Worm (Caenorhabditis elegans) whole organism, L3 larva: ENCODE measurements around the gene daf-1.

ENCODE experiments used
- R02D3.7 ChIP-seq: fragments of 150-350 bp; optimal IDR thresholded peaks from 2 replicates; lab custom pipeline; 2014; ENCODE audit warnings: missing biosample characterization, missing genetic modification characterization
- ZK546.5 ChIP-seq: sonication (generic microtip); optimal IDR thresholded peaks from 2 replicates; lab custom pipeline; 2017; ENCODE audit warnings: missing biosample characterization, missing genetic modification characterization
- aly-2 ChIP-seq: fragments of 150-350 bp; optimal IDR thresholded peaks from 2 replicates; lab custom pipeline; 2014; ENCODE audit warnings: missing biosample characterization, missing genetic modification characterization
- ama-1 ChIP-seq: fragments of 150-350 bp; optimal IDR thresholded peaks from 2 replicates; lab custom pipeline; 2018
- ceh-82 ChIP-seq: fragments of 150-350 bp; optimal IDR thresholded peaks from 2 replicates; lab custom pipeline; 2014; ENCODE audit warnings: missing biosample characterization, missing genetic modification characterization
- daf-12 ChIP-seq: fragments of 150-350 bp; optimal IDR thresholded peaks from 2 replicates; lab custom pipeline; 2014; ENCODE audit warnings: missing biosample characterization, missing genetic modification reagents, missing genetic modification characterization
- egl-27 ChIP-seq: sonication (generic microtip); optimal IDR thresholded peaks from 4 replicates; lab custom pipeline; 2017; ENCODE audit warnings: missing biosample characterization, missing genetic modification reagents, missing genetic modification characterization
- egl-5 ChIP-seq: fragments of 150-350 bp; optimal IDR thresholded peaks from 2 replicates; lab custom pipeline; 2017; ENCODE audit warnings: missing biosample characterization, missing genetic modification reagents, missing genetic modification characterization, inconsistent platforms
- elt-1 ChIP-seq: fragments of 150-350 bp; optimal IDR thresholded peaks from 2 replicates; lab custom pipeline; 2014; ENCODE audit warnings: missing biosample characterization, missing genetic modification characterization
- elt-2 ChIP-seq: sonication (generic microtip); optimal IDR thresholded peaks from 2 replicates; lab custom pipeline; 2016; ENCODE audit warnings: missing genetic modification reagents, mild to moderate bottlenecking, missing genetic modification characterization, missing compliant biosample characterization
- elt-3 ChIP-seq, 3 experiments: fragments of 150-350 bp in 1 of 3; sonication (generic microtip) in 2 of 3; optimal IDR thresholded peaks; 2 replicates in 2 of 3; 4 replicates in 1 of 3; lab custom pipeline; 2014 to 2017; ENCODE audit warnings: missing biosample characterization in 3 of 3, missing genetic modification characterization in 3 of 3
- eor-1 ChIP-seq, 2 experiments: fragments of 150-350 bp; optimal IDR thresholded peaks; 2 replicates each; lab custom pipeline; 2014 to 2018; ENCODE audit warnings: missing biosample characterization in 2 of 2, missing genetic modification characterization in 2 of 2
- fkh-10 ChIP-seq: sonication (generic microtip); optimal IDR thresholded peaks from 2 replicates; lab custom pipeline; 2017; ENCODE audit warnings: missing biosample characterization, missing genetic modification reagents, missing genetic modification characterization
- fkh-2 ChIP-seq: fragments of 150-350 bp; optimal IDR thresholded peaks from 2 replicates; lab custom pipeline; 2014; ENCODE audit warnings: missing biosample characterization, missing genetic modification reagents, missing genetic modification characterization
- fos-1 ChIP-seq: fragments of 150-350 bp; optimal IDR thresholded peaks from 2 replicates; lab custom pipeline; 2014; ENCODE audit warnings: missing biosample characterization, missing genetic modification characterization
- hmg-11 ChIP-seq: sonication (generic microtip); optimal IDR thresholded peaks from 2 replicates; lab custom pipeline; 2016; ENCODE audit warnings: missing genetic modification characterization, missing compliant biosample characterization
- lin-15B ChIP-seq: fragments of 150-350 bp; optimal IDR thresholded peaks from 2 replicates; lab custom pipeline; 2014; ENCODE audit warnings: missing biosample characterization, missing genetic modification characterization
- lin-39 ChIP-seq: fragments of 150-350 bp; optimal IDR thresholded peaks from 2 replicates; lab custom pipeline; 2018; ENCODE audit warnings: missing biosample characterization, missing genetic modification reagents, missing genetic modification characterization
- lsy-12 ChIP-seq: sonication (generic microtip); optimal IDR thresholded peaks from 2 replicates; lab custom pipeline; 2016; ENCODE audit warnings: mild to moderate bottlenecking, missing genetic modification characterization, missing compliant biosample characterization
- mdl-1 ChIP-seq: fragments of 150-350 bp; optimal IDR thresholded peaks from 2 replicates; lab custom pipeline; 2014; ENCODE audit warnings: missing biosample characterization, missing genetic modification characterization
- mml-1 ChIP-seq: fragments of 150-350 bp; sonication (generic microtip); optimal IDR thresholded peaks from 3 replicates; lab custom pipeline; 2014; ENCODE audit warnings: missing biosample characterization, missing genetic modification characterization
- nfya-1 ChIP-seq: sonication (generic microtip); optimal IDR thresholded peaks from 2 replicates; lab custom pipeline; 2017; ENCODE audit warnings: missing genetic modification characterization, mild to moderate bottlenecking, missing compliant biosample characterization, antibody characterized with exemption, moderate library complexity; ENCODE audit not compliant: insufficient read depth
- nhr-11 ChIP-seq: fragments of 150-350 bp; optimal IDR thresholded peaks from 2 replicates; lab custom pipeline; 2014; ENCODE audit warnings: missing biosample characterization, missing genetic modification characterization
- nhr-12 ChIP-seq: fragments of 150-350 bp; optimal IDR thresholded peaks from 2 replicates; lab custom pipeline; 2014; ENCODE audit warnings: missing biosample characterization, missing genetic modification characterization
- nhr-237 ChIP-seq: fragments of 150-350 bp; optimal IDR thresholded peaks from 2 replicates; lab custom pipeline; 2014; ENCODE audit warnings: missing biosample characterization, missing genetic modification characterization
- nhr-25 ChIP-seq: sonication (generic microtip); optimal IDR thresholded peaks from 2 replicates; lab custom pipeline; 2017; ENCODE audit warnings: missing biosample characterization, missing genetic modification characterization
- nhr-76 ChIP-seq: fragments of 150-350 bp; sonication (generic microtip); optimal IDR thresholded peaks from 5 replicates; lab custom pipeline; 2014; ENCODE audit warnings: missing biosample characterization, missing genetic modification characterization
- nhr-77 ChIP-seq: fragments of 150-350 bp; optimal IDR thresholded peaks from 2 replicates; lab custom pipeline; 2014; ENCODE audit warnings: missing biosample characterization, missing genetic modification characterization
- pqm-1 ChIP-seq: fragments of 150-350 bp; optimal IDR thresholded peaks from 2 replicates; lab custom pipeline; 2017; ENCODE audit warnings: missing biosample characterization, missing genetic modification characterization, inconsistent platforms
- sea-2 ChIP-seq: fragments of 150-350 bp; sonication (generic microtip); optimal IDR thresholded peaks from 4 replicates; lab custom pipeline; 2014; ENCODE audit warnings: missing biosample characterization, missing genetic modification reagents, missing genetic modification characterization
- snpc-4 ChIP-seq: fragments of 150-350 bp; optimal IDR thresholded peaks from 2 replicates; lab custom pipeline; 2014; ENCODE audit warnings: missing biosample characterization, missing genetic modification characterization
- tbx-2 ChIP-seq: sonication (generic microtip); optimal IDR thresholded peaks from 2 replicates; lab custom pipeline; 2016; ENCODE audit warnings: mild to moderate bottlenecking, missing genetic modification characterization, missing compliant biosample characterization
- unc-62 ChIP-seq: fragments of 150-350 bp; sonication (generic microtip); optimal IDR thresholded peaks from 4 replicates; lab custom pipeline; 2014; ENCODE audit warnings: missing biosample characterization, missing genetic modification reagents, missing genetic modification characterization
- zag-1 ChIP-seq: fragments of 150-350 bp; optimal IDR thresholded peaks from 2 replicates; lab custom pipeline; 2014; ENCODE audit warnings: missing biosample characterization, missing genetic modification characterization
- ztf-11 ChIP-seq: fragments of 150-350 bp; optimal IDR thresholded peaks from 2 replicates; lab custom pipeline; 2014; ENCODE audit warnings: missing biosample characterization, missing genetic modification characterization
- ztf-4 ChIP-seq: fragments of 150-350 bp; optimal IDR thresholded peaks from 2 replicates; lab custom pipeline; 2014; ENCODE audit warnings: missing biosample characterization, missing genetic modification characterization

daf-1 gene

ce11 chrIV:159864-160263, 27.6 kb downstream of the daf-1 start, which contains the start of gene Y38C1AA.19:
TSS of gene Y38C1AA.19 (plus strand) at chrIV:160164.
- no peak for TF ChIP-seq nhr-11 (tag; lab: Kevin White, UChicago)
- TF ChIP-seq, all 47 proteins: peak for 0

- TF ChIP-seq pqm-1 (peak; percentile 17), ama-1 (lab: Kevin White, UChicago) (no peak)
- TF ChIP-seq, all 47 proteins: peak for 1
These were observed 30.3 kb downstream of the daf-1 start, which contains the start of gene Y38C1AA.6 for ce11 chrIV:162530-162929. TSS of gene Y38C1AA.6 (plus strand) at chrIV:162830.

ce11 chrIV:164777-165176, 32.6 kb downstream of the daf-1 start, which contains the start of gene cutl-24:
TSS of gene cutl-24 (plus strand) at chrIV:165077.
- TF ChIP-seq elt-2 (tag; lab: Kevin White, UChicago), result peak; percentile 2
- no peak for TF ChIP-seq nhr-25 (tag; lab: Kevin White, UChicago)

- TF ChIP-seq nhr-11 (tag; lab: Kevin White, UChicago) (no peak), nhr-237 (no peak), nhr-25 (tag; lab: Kevin White, UChicago) (peak; percentile 81), ztf-11 (tag; lab: Kevin White, UChicago) (no peak), ztf-4 (no peak), ZK546.5 (tag; lab: Kevin White, UChicago) (no peak)
These were observed 38.8 kb downstream of the daf-1 start for ce11 chrIV:171036-171435.

ce11 chrIV:172990-173389, 40.8 kb downstream of the daf-1 start:
- no peak for TF ChIP-seq unc-62 (GFP tag; lab: Kevin White, UChicago)
- no peak for TF ChIP-seq mml-1
- no peak for TF ChIP-seq egl-5 (tag; lab: Kevin White, UChicago)
- no peak for TF ChIP-seq egl-27 (tag; lab: Kevin White, UChicago)
- TF ChIP-seq sea-2 (GFP tag; lab: Kevin White, UChicago), result no peak
- TF ChIP-seq daf-12 (tag; lab: Kevin White, UChicago), result no peak
- TF ChIP-seq eor-1 (tag; optimal IDR thresholded peaks at IDR 0.05; lab: Kevin White, UChicago), result no peak
- no peak for TF ChIP-seq aly-2 (tag; lab: Kevin White, UChicago)
- no peak for TF ChIP-seq elt-1 (tag; lab: Kevin White, UChicago)
- TF ChIP-seq snpc-4 (tag; lab: Kevin White, UChicago), result no peak
- no peak for TF ChIP-seq pqm-1

- no peak for TF ChIP-seq hmg-11 (tag; lab: Kevin White, UChicago)
- TF ChIP-seq elt-1 (tag; lab: Kevin White, UChicago), result no peak
- no peak for TF ChIP-seq mml-1
- no peak for TF ChIP-seq zag-1 (tag; lab: Kevin White, UChicago)
- no peak for TF ChIP-seq nhr-11 (tag; lab: Kevin White, UChicago)
- no peak for TF ChIP-seq fkh-2
- TF ChIP-seq nhr-12 (tag; lab: Kevin White, UChicago), result no peak
- TF ChIP-seq nfya-1, result no peak
- TF ChIP-seq lsy-12 (tag; lab: Kevin White, UChicago), result no peak
- no peak for TF ChIP-seq snpc-4 (tag; lab: Kevin White, UChicago)
- no peak for TF ChIP-seq aly-2 (tag; lab: Kevin White, UChicago)
- TF ChIP-seq egl-27 (tag; lab: Kevin White, UChicago), result no peak
- TF ChIP-seq lin-39 (tag; lab: Kevin White, UChicago), result no peak
- no peak for TF ChIP-seq fkh-10
- no peak for TF ChIP-seq elt-2 (tag; lab: Kevin White, UChicago)
- TF ChIP-seq eor-1 (tag; optimal IDR thresholded peaks at IDR 0.05; lab: Kevin White, UChicago), result no peak
- TF ChIP-seq fos-1 (tag; lab: Kevin White, UChicago), result no peak
- no peak for TF ChIP-seq mdl-1 (tag; lab: Kevin White, UChicago)
- no peak for TF ChIP-seq ztf-4
These were observed 41.9 kb downstream of the daf-1 start for ce11 chrIV:174115-174514.

- TF ChIP-seq lin-15B (tag; lab: Kevin White, UChicago), result no peak
- TF ChIP-seq lin-39 (tag; lab: Kevin White, UChicago), result no peak
- TF ChIP-seq nhr-25 (tag; lab: Kevin White, UChicago), result no peak
- TF ChIP-seq elt-2 (tag; lab: Kevin White, UChicago), result no peak
- no peak for TF ChIP-seq nhr-76 (tag; lab: Kevin White, UChicago)
- TF ChIP-seq nhr-77 (tag; lab: Kevin White, UChicago), result no peak
- no peak for TF ChIP-seq R02D3.7 (tag; lab: Kevin White, UChicago)
- TF ChIP-seq snpc-4 (tag; lab: Kevin White, UChicago), result no peak
- no peak for TF ChIP-seq zag-1 (tag; lab: Kevin White, UChicago)
- no peak for TF ChIP-seq daf-12 (tag; lab: Kevin White, UChicago)
- no peak for TF ChIP-seq ceh-82 (tag; lab: Kevin White, UChicago)
- no peak for TF ChIP-seq aly-2 (tag; lab: Kevin White, UChicago)
- no peak for TF ChIP-seq sea-2 (GFP tag; lab: Kevin White, UChicago)
- no peak for TF ChIP-seq elt-3 (tag; optimal IDR thresholded peaks at IDR 0.05; lab: Kevin White, UChicago)
- TF ChIP-seq nhr-12 (tag; lab: Kevin White, UChicago), result no peak
- no peak for TF ChIP-seq tbx-2 (tag; lab: Kevin White, UChicago)
- TF ChIP-seq mdl-1 (tag; lab: Kevin White, UChicago), result no peak
- TF ChIP-seq egl-5 (tag; lab: Kevin White, UChicago), result no peak
These were observed 43.5 kb downstream of the daf-1 start for ce11 chrIV:175698-176097.
